Fruit fly (Drosophila melanogaster): ENCODE data around the gene Sos.
A peak's percentile ranks its signal among the peaks of the same experiment; 100 is the strongest.

Sos gene

dm6 chr2L:13839744-13840151 lies 26.1 kb downstream of the Sos start (continued):
- TF ChIP-seq schlank (tag; optimal IDR thresholded peaks at IDR 0.05) (peak; percentile 42), phol (tag; optimal IDR thresholded peaks at IDR 0.05) (peak; percentile 88), her (GFP tag; optimal IDR thresholded peaks at IDR 0.05) (peak; percentile 53), Hr51 (GFP tag; optimal IDR thresholded peaks at IDR 0.05) (peak; percentile 23 to 88), chinmo (GFP tag; IDR thresholded peaks at IDR 0.05; ENCODE audit: partially characterized antibody) (0 out of 4 replicates have a peak, but pooled peaks have one; percentile 14), CG14667 (GFP tag; IDR thresholded peaks at IDR 0.05) (peak; percentile 33), ase (GFP tag; IDR thresholded peaks at IDR 0.05) (peak; percentile 53; the same call in 1 of the 3 replicates), amos (GFP tag; IDR thresholded peaks at IDR 0.05; ENCODE audit: partially characterized antibody) (no peak), CG16815 (GFP tag; optimal IDR thresholded peaks at IDR 0.05) (peak; percentile 63), Dip2 (GFP tag; IDR thresholded peaks at IDR 0.05) (0 out of 2 replicates have a peak, but pooled peaks have one; percentile 24), CG13287 (GFP tag; IDR thresholded peaks at IDR 0.05; ENCODE audit: partially characterized antibody) (no peak), CG10431 (GFP tag; optimal IDR thresholded peaks at IDR 0.05) (peak; percentile 28), Ptx1 (GFP tag; IDR thresholded peaks at IDR 0.05) (peak; percentile 80), CG32772 (GFP tag; IDR thresholded peaks at IDR 0.05) (peak; percentile 59), Trl (optimal IDR thresholded peaks at IDR 0.05) (no peak), Trl (GFP tag; optimal IDR thresholded peaks at IDR 0.05) (peak; percentile 62), Vsx1 (GFP tag; optimal IDR thresholded peaks at IDR 0.05) (peak; percentile 61), Abd-B (GFP tag; optimal IDR thresholded peaks at IDR 0.05) (peak; percentile 88), CG12236 (GFP tag; optimal IDR thresholded peaks at IDR 0.05) (peak; percentile 37), grau (tag; optimal IDR thresholded peaks at IDR 0.05) (peak; percentile 86), bcd (GFP tag; optimal IDR thresholded peaks at IDR 0.05) (peak; percentile 83), chif (GFP tag; optimal IDR thresholded peaks at IDR 0.05) (peak; percentile 77 to 82), CG11504 (tag; optimal IDR thresholded peaks at IDR 0.05) (peak; percentile 95), gcm (GFP tag; optimal IDR thresholded peaks at IDR 0.05) (peak; percentile 67), CG3065 (GFP tag; optimal IDR thresholded peaks at IDR 0.05) (peak; percentile 50), Dref (GFP tag; IDR thresholded peaks at IDR 0.05) (no peak), bab2 (GFP tag; optimal IDR thresholded peaks at IDR 0.05) (peak; percentile 64), Tbp (GFP tag; optimal IDR thresholded peaks at IDR 0.05) (no peak), CG6765 (GFP tag; optimal IDR thresholded peaks at IDR 0.05) (peak; percentile 37), ssp (GFP tag; IDR thresholded peaks at IDR 0.05) (peak; percentile 42; the same call in 1 of the 2 replicates), HLHmδ (GFP tag; optimal IDR thresholded peaks at IDR 0.05) (no peak), CG1233 (GFP tag; optimal IDR thresholded peaks at IDR 0.05) (peak; percentile 36), onecut (GFP tag; IDR thresholded peaks at IDR 0.05) (peak; percentile 73), CG10267 (tag; optimal IDR thresholded peaks at IDR 0.05) (peak; percentile 72), hb (GFP tag; IDR thresholded peaks at IDR 0.05; ENCODE audit: partially characterized antibody) (no peak), wor (GFP tag; IDR thresholded peaks at IDR 0.05) (peak; percentile 79), CG11723 (GFP tag; optimal IDR thresholded peaks at IDR 0.05) (peak; percentile 58), CG6854 (GFP tag; optimal IDR thresholded peaks at IDR 0.05) (peak; percentile 2), Hand (GFP tag; optimal IDR thresholded peaks at IDR 0.05) (peak; percentile 45), Gsc (GFP tag; IDR thresholded peaks at IDR 0.05) (no peak), Ets65A (GFP tag) (peak; percentile 95), Atf3 (GFP tag; optimal IDR thresholded peaks at IDR 0.05) (peak; percentile 4), CG12155 (GFP tag; optimal IDR thresholded peaks at IDR 0.05) (peak; percentile 84), knrl (GFP tag; IDR thresholded peaks at IDR 0.05; ENCODE audit: partially characterized antibody) (no peak), unc-4 (GFP tag; IDR thresholded peaks at IDR 0.05; ENCODE audit: partially characterized antibody) (no peak), Adf1 (GFP tag; IDR thresholded peaks at IDR 0.05) (peak; percentile 42), CG10543 (GFP tag; optimal IDR thresholded peaks at IDR 0.05) (no peak), CG9876 (GFP tag; optimal IDR thresholded peaks at IDR 0.05) (no peak), D19B (GFP tag; optimal IDR thresholded peaks at IDR 0.05) (peak; percentile 39), CG43689 (GFP tag; IDR thresholded peaks at IDR 0.05) (peak; percentile 48; the same call in 1 of the 2 replicates), dati (GFP tag; IDR thresholded peaks at IDR 0.05) (no peak)
